Worm (Caenorhabditis elegans) whole organism, early embryonic: ENCODE measurements around the gene C18A3.7.

ENCODE experiments used
- B0310.2 ChIP-seq: sonication (generic microtip); optimal IDR thresholded peaks from 2 replicates; lab custom pipeline; 2016; ENCODE audit warnings: mild to moderate bottlenecking, missing genetic modification characterization, missing compliant biosample characterization
- F13C5.2 ChIP-seq: sonication (generic microtip); optimal IDR thresholded peaks from 2 replicates; lab custom pipeline; 2017; ENCODE audit warnings: mild to moderate bottlenecking, missing genetic modification characterization, inconsistent platforms, missing compliant biosample characterization
- aly-1 ChIP-seq: sonication (generic microtip); optimal IDR thresholded peaks from 2 replicates; lab custom pipeline; 2016; ENCODE audit warnings: missing genetic modification characterization, missing compliant biosample characterization
- ama-1 ChIP-seq: fragments of 150-350 bp; optimal IDR thresholded peaks from 2 replicates; lab custom pipeline; 2014
- ceh-13 ChIP-seq: fragments of 200-800 bp; sonication (Bioruptor generic); optimal IDR thresholded peaks from 2 replicates; lab custom pipeline; 2018; ENCODE audit warnings: mild to moderate bottlenecking, missing genetic modification characterization, missing compliant biosample characterization
- ceh-36 ChIP-seq: sonication (generic microtip); optimal IDR thresholded peaks from 2 replicates; lab custom pipeline; 2016; ENCODE audit warnings: missing genetic modification characterization, inconsistent platforms, missing compliant biosample characterization
- flt-1 ChIP-seq: fragments of 200-800 bp; sonication (Bioruptor generic); IDR thresholded peaks from 2 replicates; pipeline ENCODE4 v1.3.6; 2022; ENCODE audit warnings: missing genetic modification characterization, missing compliant biosample characterization
- hmbx-1 ChIP-seq: sonication (generic microtip); optimal IDR thresholded peaks from 2 replicates; lab custom pipeline; 2016; ENCODE audit warnings: mild to moderate bottlenecking, missing genetic modification characterization, missing compliant biosample characterization
- scrt-1 ChIP-seq: fragments of 200-800 bp; sonication (Bioruptor generic); IDR thresholded peaks from 2 replicates; pipeline ENCODE4 v1.3.6; 2022; ENCODE audit warnings: missing genetic modification characterization, missing compliant biosample characterization
- sea-1 ChIP-seq: fragments of 200-800 bp; sonication (Bioruptor generic); conservative IDR thresholded peaks from 2 replicates; pipeline ENCODE4 v1.3.6; 2022; ENCODE audit warnings: missing genetic modification characterization, missing compliant biosample characterization
- tbx-11 ChIP-seq: fragments of 200-800 bp; sonication (Bioruptor generic); IDR thresholded peaks from 2 replicates; pipeline ENCODE4 v1.3.6; 2022; ENCODE audit warnings: missing genetic modification characterization, missing compliant biosample characterization
- tra-4 ChIP-seq: sonication (generic microtip); optimal IDR thresholded peaks from 2 replicates; lab custom pipeline; 2017; ENCODE audit warnings: missing genetic modification characterization, missing compliant biosample characterization

DNA sequence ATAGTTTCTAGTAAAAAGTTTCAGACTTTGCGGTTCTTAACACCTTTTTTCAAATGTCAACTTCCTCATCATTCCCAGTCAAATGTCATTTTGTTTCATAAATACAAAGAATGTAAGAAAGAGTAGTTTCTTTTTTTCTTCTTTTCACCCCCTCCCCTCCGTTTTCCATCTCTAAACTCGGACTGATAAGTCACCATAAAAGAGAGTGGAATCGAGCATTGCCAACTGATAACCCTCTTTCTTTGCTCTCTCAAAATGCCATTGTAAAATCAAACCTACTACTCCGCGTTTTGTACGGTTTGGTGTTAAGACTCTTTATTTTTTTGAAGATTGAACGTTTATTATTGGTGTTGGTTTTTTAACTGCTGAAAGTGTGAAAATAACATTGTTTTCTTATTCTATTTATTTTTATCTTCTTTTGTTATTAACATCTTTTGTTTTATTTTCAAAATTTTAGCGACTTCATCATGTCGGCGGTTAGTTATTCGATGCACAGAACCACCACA, 19.5 kb upstream of the C18A3.7 start, which contains the start of gene ifb-2:
- TF ChIP-seq tbx-11 (GFP tag; lab: Robert Waterston, UW) (no peak), aly-1 (tag; lab: Kevin White, UChicago) (no peak), tra-4 (tag; lab: Kevin White, UChicago) (no peak), sea-1 (GFP tag; lab: Robert Waterston, UW) (no peak), ama-1 (lab: Kevin White, UChicago) (no peak), ceh-13 (GFP tag; lab: Kevin White, UChicago) (no peak), ceh-36 (no peak), F13C5.2 (tag; lab: Kevin White, UChicago) (no peak), flt-1 (GFP tag; lab: Robert Waterston, UW) (no peak), hmbx-1 (tag; lab: Kevin White, UChicago) (no peak), scrt-1 (GFP tag; lab: Robert Waterston, UW) (no peak), B0310.2 (tag; lab: Kevin White, UChicago) (no peak)
